Worm (Caenorhabditis elegans) whole organism, L2 larva: ENCODE measurements around the gene chca-1.

ENCODE experiments used
- alr-1 ChIP-seq: fragments of 150-350 bp; optimal IDR thresholded peaks from 2 replicates; lab custom pipeline; 2014; ENCODE audit warnings: missing biosample characterization, missing genetic modification characterization
- ama-1 ChIP-seq: fragments of 150-350 bp; optimal IDR thresholded peaks from 2 replicates; lab custom pipeline; 2018; ENCODE audit warnings: inconsistent platforms
- elt-1 ChIP-seq: fragments of 150-350 bp; optimal IDR thresholded peaks from 2 replicates; lab custom pipeline; 2014; ENCODE audit warnings: missing biosample characterization, missing genetic modification characterization
- elt-3 ChIP-seq: sonication (generic microtip); optimal IDR thresholded peaks from 2 replicates; lab custom pipeline; 2017; ENCODE audit warnings: missing biosample characterization, missing genetic modification characterization
- mdl-1 ChIP-seq, 2 experiments: fragments of 150-350 bp in 1 of 2; sonication (generic microtip) in 1 of 2; optimal IDR thresholded peaks; 2 replicates each; lab custom pipeline; 2017; ENCODE audit warnings: missing biosample characterization in 2 of 2, missing genetic modification characterization in 2 of 2
- nhr-12 ChIP-seq: fragments of 150-350 bp; optimal IDR thresholded peaks from 2 replicates; lab custom pipeline; 2014; ENCODE audit warnings: missing biosample characterization, missing genetic modification characterization
- nhr-77 ChIP-seq: fragments of 150-350 bp; optimal IDR thresholded peaks from 2 replicates; lab custom pipeline; 2014; ENCODE audit warnings: missing biosample characterization, missing genetic modification characterization
- skn-1 ChIP-seq: sonication (generic microtip); optimal IDR thresholded peaks from 2 replicates; lab custom pipeline; 2017; ENCODE audit warnings: missing biosample characterization, missing genetic modification characterization
- zag-1 ChIP-seq: fragments of 150-350 bp; optimal IDR thresholded peaks from 2 replicates; lab custom pipeline; 2014; ENCODE audit warnings: missing biosample characterization, missing genetic modification characterization

ce11 chrIV:9615511-9615910 lies 35.7 kb upstream of the chca-1 start:
- TF ChIP-seq ama-1 (no peak), mdl-1 (tag; optimal IDR thresholded peaks at IDR 0.05; lab: Kevin White, UChicago) (no peak), elt-3 (tag; lab: Kevin White, UChicago) (no peak), nhr-77 (tag; lab: Kevin White, UChicago) (no peak), skn-1 (tag; lab: Kevin White, UChicago) (no peak), nhr-12 (tag; lab: Kevin White, UChicago) (no peak), zag-1 (tag; lab: Kevin White, UChicago) (no peak), alr-1 (no peak), elt-1 (tag; lab: Kevin White, UChicago) (peak; percentile 100)
